Fruit fly (Drosophila melanogaster) whole organism, pupa: ENCODE data around the gene CG34293.

ENCODE experiments used
- CG10348 ChIP-seq: fragments of 200-800 bp; sonication (Bioruptor generic); IDR thresholded peaks from 2 replicates; pipeline ENCODE4 v1.3.6; 2022; ENCODE audit warnings: missing biosample characterization, missing genetic modification characterization
- CG13204 ChIP-seq: fragments of 200-800 bp; sonication (Bioruptor generic); optimal IDR thresholded peaks from 2 replicates; lab custom pipeline; 2018; ENCODE audit warnings: missing biosample characterization, mild to moderate bottlenecking, missing genetic modification characterization, moderate library complexity
- CG14655 ChIP-seq: fragments of 200-800 bp; sonication (Bioruptor generic); optimal IDR thresholded peaks from 3 replicates; lab custom pipeline; 2017; ENCODE audit warnings: mild to moderate bottlenecking, missing biosample characterization, missing genetic modification reagents, missing genetic modification characterization
- CG15710 ChIP-seq: fragments of 200-800 bp; sonication (Bioruptor generic); optimal IDR thresholded peaks from 2 replicates; lab custom pipeline; 2018; ENCODE audit warnings: missing biosample characterization, mild to moderate bottlenecking, missing genetic modification characterization, moderate library complexity
- CG17806 ChIP-seq: fragments of 200-800 bp; sonication (Bioruptor generic); optimal IDR thresholded peaks from 2 replicates; lab custom pipeline; 2018; ENCODE audit warnings: missing biosample characterization, mild to moderate bottlenecking, missing genetic modification characterization, moderate library complexity
- CG32121 ChIP-seq: fragments of 200-800 bp; sonication (Bioruptor generic); IDR thresholded peaks from 2 replicates; pipeline ENCODE4 v1.3.6; 2022; ENCODE audit warnings: missing biosample characterization, missing genetic modification characterization
- EcR ChIP-seq: fragments of 200-800 bp; sonication (Bioruptor generic); optimal IDR thresholded peaks from 3 replicates; lab custom pipeline; 2019; ENCODE audit warnings: missing biosample characterization, missing genetic modification characterization, mild to moderate bottlenecking, moderate library complexity, missing genetic modification reagents
- Snoo ChIP-seq: fragments of 200-800 bp; sonication (Bioruptor generic); optimal IDR thresholded peaks from 3 replicates; lab custom pipeline; 2017; ENCODE audit warnings: missing biosample characterization, mild to moderate bottlenecking, missing genetic modification characterization, inconsistent platforms
- rn ChIP-seq: fragments of 200-800 bp; sonication (Bioruptor generic); IDR thresholded peaks from 2 replicates; pipeline ENCODE4 v1.3.6; 2022; ENCODE audit warnings: missing biosample characterization, missing genetic modification characterization

DNA sequence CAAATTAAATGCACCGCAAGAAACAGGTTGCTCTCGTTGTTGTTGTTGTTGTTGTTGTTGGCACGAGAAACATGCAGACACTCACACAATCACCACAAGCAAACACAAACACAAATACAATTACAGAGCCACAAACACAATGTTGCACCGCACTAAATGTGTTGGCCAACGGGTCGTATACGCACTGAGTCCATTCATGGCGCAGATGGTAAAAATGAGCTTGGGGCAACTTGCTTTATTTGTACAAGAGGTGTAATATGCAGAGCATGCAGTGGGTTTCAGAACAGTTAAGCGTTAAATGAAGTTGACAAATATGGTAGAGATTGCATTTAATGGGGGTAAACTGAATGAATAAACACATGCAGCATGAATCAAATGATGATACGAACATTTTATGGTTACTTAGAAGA lies 27.5 kb downstream of the CG34293 start:
- TF ChIP-seq CG14655 (no peak), CG13204 (GFP tag; lab: Kevin White, UChicago) (no peak), CG32121 (GFP tag; lab: Robert Waterston, UW) (no peak), CG15710 (tag; lab: Kevin White, UChicago) (no peak), CG10348 (no peak), CG17806 (no peak), Snoo (tag; lab: Kevin White, UChicago) (no peak), rn (GFP tag; lab: Robert Waterston, UW) (no peak), EcR (GFP tag; lab: Kevin White, UChicago) (no peak)
